Comparison of ENCODE assay signal across 1 fruit fly cellular context in the genomic region with DNA sequence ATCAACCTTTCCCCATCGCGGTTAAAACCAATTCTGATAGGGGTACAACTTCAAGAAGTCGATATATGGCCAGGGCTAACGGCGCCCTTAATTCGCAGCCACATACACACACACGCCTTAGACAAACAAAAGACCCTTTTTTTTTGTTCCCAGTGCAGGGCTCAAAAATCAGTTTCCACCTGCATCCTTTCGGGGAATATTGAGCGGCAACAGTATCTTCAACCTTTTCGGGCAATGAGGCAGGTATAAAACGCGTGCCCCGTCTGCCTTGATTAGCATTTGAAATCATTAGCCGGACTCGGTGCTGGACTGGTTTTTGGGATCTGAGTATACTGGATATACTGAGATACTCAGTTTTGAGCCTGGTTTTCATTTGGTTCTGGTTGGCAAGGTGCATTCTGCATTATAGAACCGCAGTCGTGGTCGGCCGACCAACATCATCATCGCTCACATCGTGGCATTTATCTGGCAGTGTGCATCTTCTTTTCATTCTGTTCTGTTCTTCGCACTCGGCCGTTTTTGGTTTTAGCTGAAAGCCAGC.
A peak's percentile ranks its signal among the peaks of the same experiment; 100 is the strongest.
TF ChIP-seq lines count a peak whose summit lies in the region.

No protein-coding gene starts in this region.

TF ChIP-seq in whole organism, embryonic, 481 proteins besides CTCF, POLR2A, EP300 and RAD21 (continued from another document):
- TF ChIP-seq Atf6 (GFP tag; IDR thresholded peaks at IDR 0.05; lab: Robert Waterston, UW): no peak
- TF ChIP-seq Vsx1 (GFP tag; optimal IDR thresholded peaks at IDR 0.05; lab: Kevin White, UChicago): no peak
- TF ChIP-seq Ets65A (GFP tag; lab: Kevin White, UChicago): peak; percentile 51
- TF ChIP-seq tll (GFP tag; optimal IDR thresholded peaks at IDR 0.05; lab: Kevin White, UChicago): peak in 1 of 2 experiments; percentile 95
- no peak for TF ChIP-seq CrebB (tag; optimal IDR thresholded peaks at IDR 0.05; lab: Kevin White, UChicago)
- peak; percentile 51 for TF ChIP-seq corto (GFP tag; optimal IDR thresholded peaks at IDR 0.05; lab: Kevin White, UChicago)
- no peak for TF ChIP-seq HLH3B (GFP tag; IDR thresholded peaks at IDR 0.05; lab: Robert Waterston, UW)
- no peak for TF ChIP-seq psq (GFP tag; optimal IDR thresholded peaks at IDR 0.05; lab: Kevin White, UChicago)
- no peak for TF ChIP-seq CG7372 (GFP tag; IDR thresholded peaks at IDR 0.05; lab: Robert Waterston, UW)
- TF ChIP-seq yki (optimal IDR thresholded peaks at IDR 0.05; lab: Kevin White, UChicago): no peak
- no peak for TF ChIP-seq CG15479 (GFP tag; optimal IDR thresholded peaks at IDR 0.05; lab: Kevin White, UChicago)
- no peak for TF ChIP-seq CG3065 (GFP tag; optimal IDR thresholded peaks at IDR 0.05; lab: Kevin White, UChicago)
- no peak for TF ChIP-seq CG12236 (GFP tag; optimal IDR thresholded peaks at IDR 0.05; lab: Kevin White, UChicago)
- no peak for TF ChIP-seq trh (GFP tag; optimal IDR thresholded peaks at IDR 0.05; lab: Kevin White, UChicago)
- no peak for TF ChIP-seq Jarid2 (GFP tag; optimal IDR thresholded peaks at IDR 0.05; lab: Kevin White, UChicago)
- TF ChIP-seq disco-r (GFP tag; optimal IDR thresholded peaks at IDR 0.05; lab: Kevin White, UChicago): no peak
- no peak for TF ChIP-seq CG31388 (GFP tag; optimal IDR thresholded peaks at IDR 0.05; lab: Kevin White, UChicago)
- TF ChIP-seq CG13424 (tag; optimal IDR thresholded peaks at IDR 0.05; lab: Kevin White, UChicago): no peak
- TF ChIP-seq cad (GFP tag; optimal IDR thresholded peaks at IDR 0.05; lab: Kevin White, UChicago): no peak
- TF ChIP-seq emc (GFP tag; optimal IDR thresholded peaks at IDR 0.05; lab: Kevin White, UChicago): no peak
- TF ChIP-seq CG17361 (GFP tag; IDR thresholded peaks at IDR 0.05; lab: Robert Waterston, UW): no peak
- TF ChIP-seq CG4282 (GFP tag; optimal IDR thresholded peaks at IDR 0.05; lab: Kevin White, UChicago): no peak
- no peak for TF ChIP-seq fd102C (GFP tag; optimal IDR thresholded peaks at IDR 0.05; lab: Kevin White, UChicago)
- no peak for TF ChIP-seq CG8388 (GFP tag; optimal IDR thresholded peaks at IDR 0.05; lab: Kevin White, UChicago)
- TF ChIP-seq gfzf (GFP tag; optimal IDR thresholded peaks at IDR 0.05; lab: Kevin White, UChicago): no peak
- TF ChIP-seq ken (GFP tag; IDR thresholded peaks at IDR 0.05; lab: Robert Waterston, UW): 0 out of 3 replicates have a peak, but pooled peaks have one; percentile 8
- TF ChIP-seq CG4730 (GFP tag; IDR thresholded peaks at IDR 0.05; lab: Robert Waterston, UW): no peak
